Fruit fly (Drosophila melanogaster): ENCODE data around the gene Traf6.

Traf6 gene

DNA sequence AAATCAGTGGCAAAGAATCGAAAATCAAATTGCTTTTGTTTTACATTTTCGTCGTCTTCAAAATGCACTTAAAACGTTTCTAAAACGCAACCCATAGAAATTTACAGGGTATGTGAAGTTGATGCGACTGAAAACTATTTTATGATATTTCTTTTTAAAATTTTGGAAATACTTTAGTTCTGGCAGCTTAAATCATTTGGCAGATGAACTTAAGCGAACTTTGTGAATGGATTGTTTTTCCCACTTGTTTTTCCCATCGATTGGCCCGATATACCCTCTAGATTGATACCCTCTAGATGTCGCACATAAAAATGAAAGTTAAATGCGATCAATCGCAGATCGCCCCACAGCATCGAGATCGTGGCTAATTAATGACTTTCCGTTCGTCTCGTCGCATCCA lies 31.0 kb downstream of the Traf6 start (continued):
- TF ChIP-seq CG12299 (tag; optimal IDR thresholded peaks at IDR 0.05) (no peak), CG18619 (GFP tag; optimal IDR thresholded peaks at IDR 0.05) (no peak), CG30403 (GFP tag; optimal IDR thresholded peaks at IDR 0.05) (peak; percentile 50), CG10431 (GFP tag; optimal IDR thresholded peaks at IDR 0.05) (peak; percentile 11), en (GFP tag; optimal IDR thresholded peaks at IDR 0.05) (no peak), ash1 (GFP tag; optimal IDR thresholded peaks at IDR 0.05) (no peak), CG15011 (GFP tag; optimal IDR thresholded peaks at IDR 0.05) (no peak), BEAF-32 (GFP tag; optimal IDR thresholded peaks at IDR 0.05) (no peak), zf30C (GFP tag; optimal IDR thresholded peaks at IDR 0.05) (no peak), CG13287 (GFP tag; IDR thresholded peaks at IDR 0.05; ENCODE audit: partially characterized antibody) (no peak), chn (GFP tag; optimal IDR thresholded peaks at IDR 0.05) (peak; percentile 64), Dbx (GFP tag; IDR thresholded peaks at IDR 0.05) (no peak), gce (GFP tag; IDR thresholded peaks at IDR 0.05) (peak; percentile 61; the same call in 1 of the 3 replicates), sqz (GFP tag; optimal IDR thresholded peaks at IDR 0.05) (no peak), Hr39 (optimal IDR thresholded peaks at IDR 0.05) (no peak), cato (GFP tag; optimal IDR thresholded peaks at IDR 0.05; ENCODE audit: borderline replicate concordance) (peak; percentile 42), eyg (GFP tag; optimal IDR thresholded peaks at IDR 0.05) (no peak), btn (GFP tag; optimal IDR thresholded peaks at IDR 0.05) (peak; percentile 27), D19B (GFP tag; optimal IDR thresholded peaks at IDR 0.05) (peak; percentile 23), Vsx1 (GFP tag; optimal IDR thresholded peaks at IDR 0.05) (no peak), HHEX (GFP tag; optimal IDR thresholded peaks at IDR 0.05) (peak; percentile 17), CG13123 (GFP tag; optimal IDR thresholded peaks at IDR 0.05) (no peak), gt (GFP tag; IDR thresholded peaks at IDR 0.05) (0 out of 2 replicates have a peak, but pooled peaks have one; percentile 54), CG9215 (GFP tag; IDR thresholded peaks at IDR 0.05) (no peak), sc (optimal IDR thresholded peaks at IDR 0.05) (no peak), sc (GFP tag; optimal IDR thresholded peaks at IDR 0.05) (peak; percentile 54), lov (optimal IDR thresholded peaks at IDR 0.05) (no peak), lov (GFP tag; IDR thresholded peaks at IDR 0.05) (0 out of 3 replicates have a peak, but pooled peaks have one; percentile 57), CG9817 (tag; optimal IDR thresholded peaks at IDR 0.05) (no peak), Pdp1 (GFP tag; optimal IDR thresholded peaks at IDR 0.05) (peak; percentile 31 to 43), CG42726 (GFP tag; IDR thresholded peaks at IDR 0.05; ENCODE audit: partially characterized antibody) (no peak), CG7372 (GFP tag; IDR thresholded peaks at IDR 0.05) (no peak), CG31441 (GFP tag; IDR thresholded peaks at IDR 0.05) (peak; percentile 65), HLHmδ (GFP tag; optimal IDR thresholded peaks at IDR 0.05) (no peak), CG3847 (GFP tag; IDR thresholded peaks at IDR 0.05) (0 out of 2 replicates have a peak, but pooled peaks have one; percentile 20), Oaz (GFP tag; IDR thresholded peaks at IDR 0.05) (no peak), CG12104 (GFP tag; optimal IDR thresholded peaks at IDR 0.05) (no peak), Oli (tag; optimal IDR thresholded peaks at IDR 0.05) (peak; percentile 68), prd (optimal IDR thresholded peaks at IDR 0.05) (no peak), prd (GFP tag; IDR thresholded peaks at IDR 0.05) (peak; percentile 85), CG7357 (GFP tag; IDR thresholded peaks at IDR 0.05) (no peak), repo (GFP tag; optimal IDR thresholded peaks at IDR 0.05) (no peak), Dll (GFP tag; IDR thresholded peaks at IDR 0.05; ENCODE audit: partially characterized antibody) (no peak), insv (GFP tag; optimal IDR thresholded peaks at IDR 0.05) (no peak), hb (GFP tag; IDR thresholded peaks at IDR 0.05; ENCODE audit: partially characterized antibody) (no peak), kni (GFP tag; optimal IDR thresholded peaks at IDR 0.05) (no peak), tin (GFP tag; optimal IDR thresholded peaks at IDR 0.05) (peak; percentile 45), NFAT (GFP tag; IDR thresholded peaks at IDR 0.05) (no peak), CG14441 (GFP tag; IDR thresholded peaks at IDR 0.05) (peak; percentile 46; the same call in 1 of the 2 replicates), CG30020 (tag; optimal IDR thresholded peaks at IDR 0.05) (no peak), CG9437 (GFP tag; optimal IDR thresholded peaks at IDR 0.05) (peak; percentile 2), grau (tag; optimal IDR thresholded peaks at IDR 0.05) (peak; percentile 57)

All from whole organism, embryonic.